Worm (Caenorhabditis elegans) whole organism, midembryonic: Measurements from ENCODE around the gene F13A2.9.

ENCODE experiments used
- T22C8.4 ChIP-seq: fragments of 200-800 bp; sonication (Bioruptor generic); IDR thresholded peaks from 2 replicates; pipeline ENCODE4 v1.3.6; 2022; ENCODE audit warnings: missing genetic modification characterization, missing compliant biosample characterization
- flt-1 ChIP-seq: fragments of 200-800 bp; sonication (Bioruptor generic); IDR thresholded peaks from 2 replicates; pipeline ENCODE4 v1.3.6; 2022; ENCODE audit warnings: missing genetic modification characterization, missing compliant biosample characterization
- klf-2 ChIP-seq: fragments of 200-800 bp; sonication (Bioruptor generic); conservative IDR thresholded peaks from 2 replicates; pipeline ENCODE4 v1.3.6; 2022; ENCODE audit warnings: missing genetic modification reagents, missing genetic modification characterization, missing compliant biosample characterization
- med-1 ChIP-seq: sonication (generic microtip); optimal IDR thresholded peaks from 2 replicates; lab custom pipeline; 2017; ENCODE audit warnings: missing genetic modification characterization, mild to moderate bottlenecking, missing compliant biosample characterization, antibody characterized with exemption, missing genetic modification reagents; ENCODE audit not compliant: insufficient read depth
- ref-1 ChIP-seq: fragments of 200-800 bp; sonication (Bioruptor generic); conservative IDR thresholded peaks from 2 replicates; pipeline ENCODE4 v1.3.6; 2022; ENCODE audit warnings: missing genetic modification reagents, missing genetic modification characterization, missing compliant biosample characterization
- ztf-23 ChIP-seq: fragments of 200-800 bp; sonication (Bioruptor generic); IDR thresholded peaks from 2 replicates; pipeline ENCODE4 v1.3.6; 2022; ENCODE audit warnings: missing genetic modification reagents, missing genetic modification characterization, missing compliant biosample characterization
- ztf-29 ChIP-seq: fragments of 200-800 bp; sonication (Bioruptor generic); IDR thresholded peaks from 2 replicates; pipeline ENCODE4 v1.3.6; 2022; ENCODE audit warnings: missing genetic modification reagents, missing genetic modification characterization, missing compliant biosample characterization

DNA sequence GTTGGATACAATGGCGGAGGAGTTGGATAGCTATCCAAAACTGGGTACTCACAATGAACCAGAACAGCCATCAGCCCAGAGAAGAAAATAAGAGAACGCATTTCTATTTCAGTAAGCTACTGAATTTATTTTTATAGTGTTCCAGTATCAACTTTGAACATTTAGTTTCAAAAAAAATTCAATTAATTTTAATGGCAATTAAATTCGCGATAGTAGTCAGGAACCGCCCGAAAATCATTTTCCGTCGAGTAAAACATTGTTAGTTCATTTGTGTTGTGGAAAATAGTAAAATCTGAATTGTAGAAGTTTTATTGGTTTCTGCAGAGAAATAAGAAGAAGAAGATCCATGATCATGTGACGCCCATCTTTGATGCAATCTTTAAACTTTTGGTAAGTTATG, 30.8 kb upstream of the F13A2.9 start, which contains the start of gene Y47D7A.6:
- no peak for TF ChIP-seq flt-1 (GFP tag; lab: Robert Waterston, UW)
- no peak for TF ChIP-seq T22C8.4 (GFP tag; lab: Robert Waterston, UW)
- no peak for TF ChIP-seq med-1 (GFP tag; lab: Kevin White, UChicago)
- TF ChIP-seq ref-1 (GFP tag; lab: Robert Waterston, UW): no peak
- no peak for TF ChIP-seq ztf-29 (GFP tag; lab: Robert Waterston, UW)
- TF ChIP-seq klf-2: no peak
- TF ChIP-seq ztf-23 (GFP tag; lab: Robert Waterston, UW): no peak
